Worm (Caenorhabditis elegans): Measurements from ENCODE around the gene srg-46.

ce11 chrV:13358823-13359592 is 4.5 kb upstream of the srg-46 start, which contains the start of gene F32H5.3:
- no peak for TF ChIP-seq cog-1 (tag; optimal IDR thresholded peaks at IDR 0.05)
- no peak for TF ChIP-seq med-1 (GFP tag; optimal IDR thresholded peaks at IDR 0.05; ENCODE audit: insufficient read depth)
